Worm (Caenorhabditis elegans): ENCODE data around the gene Y68A4A.10.

- TF ChIP-seq scrt-1 (GFP tag; IDR thresholded peaks at IDR 0.05) (no peak), ama-1 (optimal IDR thresholded peaks at IDR 0.05) (no peak), tbx-11 (GFP tag; IDR thresholded peaks at IDR 0.05) (no peak), hmbx-1 (tag; optimal IDR thresholded peaks at IDR 0.05) (no peak), ets-7 (tag; optimal IDR thresholded peaks at IDR 0.05) (no peak), B0310.2 (tag; optimal IDR thresholded peaks at IDR 0.05) (no peak), tra-4 (tag; optimal IDR thresholded peaks at IDR 0.05) (no peak), F13C5.2 (tag; optimal IDR thresholded peaks at IDR 0.05) (no peak), tbx-37 (GFP tag; conservative IDR thresholded peaks at IDR 0.05) (no peak), aly-1 (tag; optimal IDR thresholded peaks at IDR 0.05) (no peak), flt-1 (GFP tag; IDR thresholded peaks at IDR 0.05) (no peak), hmg-4 (GFP tag; optimal IDR thresholded peaks at IDR 0.05) (no peak), hnd-1 (tag; optimal IDR thresholded peaks at IDR 0.05) (no peak)
Observed at ce11 chrV:17159430-17159924, 42.5 kb upstream of the Y68A4A.10 start, which contains the start of gene F40D4.12.

All from whole organism, early embryonic.